Worm (Caenorhabditis elegans) whole organism, early embryonic: ENCODE measurements around the gene nep-26.

ENCODE experiments used
- B0310.2 ChIP-seq: sonication (generic microtip); optimal IDR thresholded peaks from 2 replicates; lab custom pipeline; 2016; ENCODE audit warnings: mild to moderate bottlenecking, missing genetic modification characterization, missing compliant biosample characterization
- F13C5.2 ChIP-seq: sonication (generic microtip); optimal IDR thresholded peaks from 2 replicates; lab custom pipeline; 2017; ENCODE audit warnings: mild to moderate bottlenecking, missing genetic modification characterization, inconsistent platforms, missing compliant biosample characterization
- aly-1 ChIP-seq: sonication (generic microtip); optimal IDR thresholded peaks from 2 replicates; lab custom pipeline; 2016; ENCODE audit warnings: missing genetic modification characterization, missing compliant biosample characterization
- ama-1 ChIP-seq: fragments of 150-350 bp; optimal IDR thresholded peaks from 2 replicates; lab custom pipeline; 2014
- ceh-13 ChIP-seq: fragments of 200-800 bp; sonication (Bioruptor generic); optimal IDR thresholded peaks from 2 replicates; lab custom pipeline; 2018; ENCODE audit warnings: mild to moderate bottlenecking, missing genetic modification characterization, missing compliant biosample characterization
- ceh-36 ChIP-seq: sonication (generic microtip); optimal IDR thresholded peaks from 2 replicates; lab custom pipeline; 2016; ENCODE audit warnings: missing genetic modification characterization, inconsistent platforms, missing compliant biosample characterization
- ets-7 ChIP-seq: sonication (generic microtip); optimal IDR thresholded peaks from 2 replicates; lab custom pipeline; 2016; ENCODE audit warnings: missing genotype, missing genetic modification characterization, missing compliant biosample characterization
- flt-1 ChIP-seq: fragments of 200-800 bp; sonication (Bioruptor generic); IDR thresholded peaks from 2 replicates; pipeline ENCODE4 v1.3.6; 2022; ENCODE audit warnings: missing genetic modification characterization, missing compliant biosample characterization
- hmbx-1 ChIP-seq: sonication (generic microtip); optimal IDR thresholded peaks from 2 replicates; lab custom pipeline; 2016; ENCODE audit warnings: mild to moderate bottlenecking, missing genetic modification characterization, missing compliant biosample characterization
- hmg-4 ChIP-seq: fragments of 200-800 bp; sonication (Bioruptor generic); optimal IDR thresholded peaks from 2 replicates; lab custom pipeline; 2018; ENCODE audit warnings: mild to moderate bottlenecking, missing genetic modification characterization, missing compliant biosample characterization
- hnd-1 ChIP-seq: sonication (generic microtip); optimal IDR thresholded peaks from 2 replicates; lab custom pipeline; 2016; ENCODE audit warnings: missing genetic modification characterization, missing compliant biosample characterization
- pes-1 ChIP-seq: fragments of 200-800 bp; sonication (Bioruptor generic); IDR thresholded peaks from 2 replicates; pipeline ENCODE4 v1.3.6; 2022; ENCODE audit warnings: missing genetic modification reagents, missing genetic modification characterization, missing compliant biosample characterization
- scrt-1 ChIP-seq: fragments of 200-800 bp; sonication (Bioruptor generic); IDR thresholded peaks from 2 replicates; pipeline ENCODE4 v1.3.6; 2022; ENCODE audit warnings: missing genetic modification characterization, missing compliant biosample characterization
- sea-1 ChIP-seq: fragments of 200-800 bp; sonication (Bioruptor generic); conservative IDR thresholded peaks from 2 replicates; pipeline ENCODE4 v1.3.6; 2022; ENCODE audit warnings: missing genetic modification characterization, missing compliant biosample characterization
- tbx-11 ChIP-seq: fragments of 200-800 bp; sonication (Bioruptor generic); IDR thresholded peaks from 2 replicates; pipeline ENCODE4 v1.3.6; 2022; ENCODE audit warnings: missing genetic modification characterization, missing compliant biosample characterization
- tbx-37 ChIP-seq: fragments of 200-800 bp; sonication (Bioruptor generic); conservative IDR thresholded peaks from 2 replicates; pipeline ENCODE4 v1.3.6; 2022; ENCODE audit warnings: missing genetic modification reagents, missing genetic modification characterization, missing compliant biosample characterization
- tra-4 ChIP-seq: sonication (generic microtip); optimal IDR thresholded peaks from 2 replicates; lab custom pipeline; 2017; ENCODE audit warnings: missing genetic modification characterization, missing compliant biosample characterization

nep-26 gene

DNA sequence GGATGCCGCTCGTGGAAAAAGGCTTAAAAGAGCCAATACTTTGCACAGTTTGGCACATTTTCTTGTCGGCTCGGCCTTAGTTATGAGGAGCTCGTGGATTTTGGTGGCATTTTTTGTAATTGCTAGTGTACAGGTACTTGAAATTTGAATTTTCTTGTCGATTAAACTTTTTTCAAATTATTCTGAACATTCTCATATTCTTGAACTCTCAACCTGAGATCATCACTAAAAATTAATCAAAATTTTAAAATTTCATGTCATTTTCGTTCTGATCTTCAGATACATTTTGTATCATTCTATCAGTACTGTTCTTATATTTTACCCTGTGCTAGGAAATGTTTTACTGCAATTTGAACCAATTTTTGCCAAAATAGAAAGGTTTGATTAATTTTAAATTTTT lies 21.5 kb upstream of the nep-26 start, which contains the start of gene idpp-4:
Gene idpp-4 (plus strand): TSS at position 51 of the 400 bp plus-strand sequence.
- TF ChIP-seq pes-1 (GFP tag; lab: Robert Waterston, UW) (no peak), ceh-36 (no peak), aly-1 (tag; lab: Kevin White, UChicago) (no peak), F13C5.2 (tag; lab: Kevin White, UChicago) (no peak), tra-4 (tag; lab: Kevin White, UChicago) (no peak), hmbx-1 (tag; lab: Kevin White, UChicago) (no peak), ceh-13 (GFP tag; lab: Kevin White, UChicago) (no peak), hmg-4 (no peak)

ce11 chrII:10317007-10317406 lies 17.1 kb upstream of the nep-26 start, which contains the start of gene M02G9.4:
Gene M02G9.4, plus strand, starts transcription at chrII:10317307.
- TF ChIP-seq aly-1 (tag; lab: Kevin White, UChicago) (no peak), ceh-13 (GFP tag; lab: Kevin White, UChicago) (no peak), tbx-37 (GFP tag; lab: Robert Waterston, UW) (no peak), F13C5.2 (tag; lab: Kevin White, UChicago) (no peak), ama-1 (no peak), tbx-11 (no peak), ets-7 (tag; lab: Kevin White, UChicago) (no peak), hmg-4 (no peak), flt-1 (GFP tag; lab: Robert Waterston, UW) (no peak), hmbx-1 (tag; lab: Kevin White, UChicago) (no peak), ceh-36 (no peak), sea-1 (no peak)

DNA sequence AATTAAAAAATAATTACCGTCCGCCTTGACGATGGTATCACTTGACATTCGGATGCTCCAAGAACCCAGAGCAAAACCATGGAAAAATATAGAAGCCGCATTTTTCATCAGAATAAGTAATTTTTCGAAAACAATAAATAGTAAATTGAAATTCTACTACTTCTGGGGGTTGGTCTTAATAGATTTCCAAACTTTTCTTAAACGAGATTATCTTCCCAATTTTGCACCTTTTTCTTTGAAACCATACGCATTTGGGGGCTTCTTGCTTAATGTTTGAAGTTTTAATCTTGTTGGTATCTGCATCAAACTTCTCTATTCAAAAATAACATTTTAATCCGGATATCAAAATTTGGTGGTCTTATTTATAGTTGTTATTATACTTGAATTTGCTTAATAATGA lies 16.2 kb upstream of the nep-26 start, which contains the start of gene gcy-5:
Gene gcy-5 (minus strand): TSS at position 101 of the 400 bp plus-strand sequence.
- TF ChIP-seq aly-1 (tag; lab: Kevin White, UChicago): no peak
- TF ChIP-seq sea-1: no peak
- no peak for TF ChIP-seq ama-1
- TF ChIP-seq hmbx-1 (tag; lab: Kevin White, UChicago): no peak
- no peak for TF ChIP-seq pes-1 (GFP tag; lab: Robert Waterston, UW)
- no peak for TF ChIP-seq tbx-37 (GFP tag; lab: Robert Waterston, UW)
- TF ChIP-seq ceh-13 (GFP tag; lab: Kevin White, UChicago): no peak
- no peak for TF ChIP-seq F13C5.2 (tag; lab: Kevin White, UChicago)

- no peak for TF ChIP-seq ceh-13 (GFP tag; lab: Kevin White, UChicago)
- TF ChIP-seq tra-4 (tag; lab: Kevin White, UChicago): no peak
- TF ChIP-seq hnd-1 (tag; lab: Kevin White, UChicago): no peak
- no peak for TF ChIP-seq tbx-11
- TF ChIP-seq B0310.2 (tag; lab: Kevin White, UChicago): no peak
- TF ChIP-seq pes-1 (GFP tag; lab: Robert Waterston, UW): no peak
- TF ChIP-seq hmbx-1 (tag; lab: Kevin White, UChicago): no peak
- no peak for TF ChIP-seq ceh-36
These were observed 15.3 kb upstream of the nep-26 start, which contains the start of gene idpp-8 for ce11 chrII:10315252-10315651. Gene idpp-8, plus strand, starts transcription at chrII:10315552.

DNA sequence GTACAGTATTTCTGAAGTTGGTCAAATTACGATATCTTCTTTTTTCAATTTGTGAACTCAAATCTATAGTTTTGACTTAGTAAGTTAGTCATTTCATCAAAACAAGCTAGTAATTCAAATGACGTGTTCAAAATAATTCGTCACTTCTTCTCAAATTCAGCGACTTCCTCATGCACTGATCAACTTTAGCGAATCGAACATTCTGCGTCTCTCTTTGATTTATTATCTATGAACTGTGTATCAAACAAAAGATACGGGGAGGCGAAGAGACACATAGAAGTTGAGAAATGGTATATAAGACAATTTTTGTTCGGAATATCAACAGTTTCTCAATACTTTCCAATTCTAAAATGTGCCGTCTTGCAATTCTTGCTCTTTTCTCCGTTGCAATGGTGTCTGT lies 12.0 kb upstream of the nep-26 start, which contains the start of gene srlf-34:
Gene srlf-34 (plus strand): TSS at position 321 of the 400 bp plus-strand sequence.
- TF ChIP-seq flt-1 (GFP tag; lab: Robert Waterston, UW) (no peak), tbx-37 (GFP tag; lab: Robert Waterston, UW) (no peak), pes-1 (GFP tag; lab: Robert Waterston, UW) (no peak), F13C5.2 (tag; lab: Kevin White, UChicago) (no peak), hnd-1 (tag; lab: Kevin White, UChicago) (no peak), aly-1 (tag; lab: Kevin White, UChicago) (no peak), hmbx-1 (tag; lab: Kevin White, UChicago) (no peak), ets-7 (tag; lab: Kevin White, UChicago) (no peak), hmg-4 (no peak), ceh-13 (GFP tag; lab: Kevin White, UChicago) (no peak), tbx-11 (no peak), ama-1 (no peak), tra-4 (tag; lab: Kevin White, UChicago) (no peak), ceh-36 (no peak), B0310.2 (tag; lab: Kevin White, UChicago) (no peak), scrt-1 (GFP tag; lab: Robert Waterston, UW) (no peak), sea-1 (no peak)

DNA sequence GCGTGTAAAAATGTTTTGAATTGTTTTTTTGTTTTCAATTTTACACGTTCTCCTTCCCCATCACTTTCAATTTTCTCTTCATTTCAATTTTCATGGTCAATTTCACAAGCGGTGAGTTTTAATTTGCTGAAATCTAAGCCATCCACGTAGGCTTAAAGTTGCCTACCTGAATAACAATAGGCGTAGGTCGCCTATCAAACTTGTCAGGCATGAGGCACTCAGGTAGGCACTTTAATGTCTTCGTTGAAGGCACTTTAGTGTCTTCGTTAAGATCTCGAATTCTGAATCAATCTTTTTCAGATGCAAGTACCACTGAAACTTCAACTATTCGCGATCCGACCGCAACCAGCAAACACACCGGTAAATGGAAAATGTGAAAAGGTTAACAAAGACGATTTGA lies 9.4 kb upstream of the nep-26 start, which contains the start of gene ZK970.8:
Gene ZK970.8 (plus strand): TSS at position 301 of the 400 bp plus-strand sequence.
- TF ChIP-seq sea-1 (no peak), tra-4 (tag; lab: Kevin White, UChicago) (no peak), aly-1 (tag; lab: Kevin White, UChicago) (no peak), tbx-37 (GFP tag; lab: Robert Waterston, UW) (no peak), scrt-1 (GFP tag; lab: Robert Waterston, UW) (no peak), hmg-4 (no peak), pes-1 (GFP tag; lab: Robert Waterston, UW) (no peak)

DNA sequence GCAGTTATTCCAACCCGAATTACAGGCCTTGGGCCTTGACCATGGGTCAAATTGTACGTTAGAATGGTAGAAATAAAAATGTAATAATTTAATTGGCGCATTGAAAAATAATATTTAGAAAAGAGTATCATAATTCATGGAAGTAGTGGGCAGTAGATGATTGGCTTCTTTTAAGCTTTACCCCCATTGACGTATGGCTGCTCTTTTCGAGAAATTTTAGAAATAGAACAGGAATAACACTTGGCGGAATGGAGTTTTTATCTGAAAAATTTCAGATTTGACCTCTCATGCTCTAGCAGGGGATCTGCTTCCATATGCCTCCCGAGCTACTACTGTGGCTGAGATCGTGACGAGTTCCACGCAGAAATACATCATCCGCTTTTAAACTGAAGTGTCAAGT lies 8.8 kb upstream of the nep-26 start, which contains the start of gene gcy-4:
Gene gcy-4 (minus strand): TSS at position 101 of the 400 bp plus-strand sequence.
- no peak for TF ChIP-seq ceh-36
- TF ChIP-seq tbx-37 (GFP tag; lab: Robert Waterston, UW): no peak
- TF ChIP-seq pes-1 (GFP tag; lab: Robert Waterston, UW): no peak
- no peak for TF ChIP-seq hmbx-1 (tag; lab: Kevin White, UChicago)
- TF ChIP-seq B0310.2 (tag; lab: Kevin White, UChicago): no peak
- TF ChIP-seq F13C5.2 (tag; lab: Kevin White, UChicago): no peak
- TF ChIP-seq tbx-11: no peak
- no peak for TF ChIP-seq hmg-4
- no peak for TF ChIP-seq ets-7 (tag; lab: Kevin White, UChicago)
- no peak for TF ChIP-seq sea-1
- TF ChIP-seq ama-1: no peak
- TF ChIP-seq aly-1 (tag; lab: Kevin White, UChicago): no peak
- no peak for TF ChIP-seq tra-4 (tag; lab: Kevin White, UChicago)
- no peak for TF ChIP-seq scrt-1 (GFP tag; lab: Robert Waterston, UW)
- no peak for TF ChIP-seq ceh-13 (GFP tag; lab: Kevin White, UChicago)
- no peak for TF ChIP-seq flt-1 (GFP tag; lab: Robert Waterston, UW)
- no peak for TF ChIP-seq hnd-1 (tag; lab: Kevin White, UChicago)
